Worm (Caenorhabditis elegans) whole organism, L3 larva: Measurements from ENCODE around the gene hsd-3.

Experiments
- ama-1 ChIP-seq: fragments of 150-350 bp; optimal IDR thresholded peaks from 2 replicates; lab custom pipeline; 2018
- elt-2 ChIP-seq: sonication (generic microtip); optimal IDR thresholded peaks from 2 replicates; lab custom pipeline; 2016; ENCODE audit warnings: missing genetic modification reagents, mild to moderate bottlenecking, missing genetic modification characterization, missing compliant biosample characterization
- fkh-10 ChIP-seq: sonication (generic microtip); optimal IDR thresholded peaks from 2 replicates; lab custom pipeline; 2017; ENCODE audit warnings: missing biosample characterization, missing genetic modification reagents, missing genetic modification characterization
- jun-1 ChIP-seq: fragments of 150-350 bp; optimal IDR thresholded peaks from 2 replicates; lab custom pipeline; 2014; ENCODE audit warnings: missing biosample characterization, missing genetic modification reagents, missing genetic modification characterization
- nhr-77 ChIP-seq: fragments of 150-350 bp; optimal IDR thresholded peaks from 2 replicates; lab custom pipeline; 2014; ENCODE audit warnings: missing biosample characterization, missing genetic modification characterization
- sea-2 ChIP-seq: fragments of 150-350 bp; sonication (generic microtip); optimal IDR thresholded peaks from 4 replicates; lab custom pipeline; 2014; ENCODE audit warnings: missing biosample characterization, missing genetic modification reagents, missing genetic modification characterization
- unc-39 ChIP-seq: sonication (generic microtip); optimal IDR thresholded peaks from 4 replicates; lab custom pipeline; 2017; ENCODE audit warnings: missing biosample characterization, missing genetic modification characterization
- unc-62 ChIP-seq: fragments of 150-350 bp; sonication (generic microtip); optimal IDR thresholded peaks from 4 replicates; lab custom pipeline; 2014; ENCODE audit warnings: missing biosample characterization, missing genetic modification reagents, missing genetic modification characterization
- ztf-11 ChIP-seq: fragments of 150-350 bp; optimal IDR thresholded peaks from 2 replicates; lab custom pipeline; 2014; ENCODE audit warnings: missing biosample characterization, missing genetic modification characterization

- no peak for TF ChIP-seq elt-2 (tag; lab: Kevin White, UChicago)
- TF ChIP-seq ama-1 (lab: Kevin White, UChicago): no peak
- TF ChIP-seq jun-1 (tag; lab: Kevin White, UChicago): no peak
- TF ChIP-seq nhr-77 (tag; lab: Kevin White, UChicago): no peak
- TF ChIP-seq sea-2 (GFP tag; lab: Kevin White, UChicago): no peak
- TF ChIP-seq fkh-10 (GFP tag; lab: Kevin White, UChicago): no peak
- no peak for TF ChIP-seq ztf-11
- TF ChIP-seq unc-62 (GFP tag; lab: Kevin White, UChicago): no peak
- no peak for TF ChIP-seq unc-39 (tag; lab: Kevin White, UChicago)
These were observed 51.7 kb downstream of the hsd-3 start, which contains the start of gene C24H10.3 for ce11 chrX:5060756-5061155.
